Fruit fly (Drosophila melanogaster) whole organism, pupa: ENCODE results near the gene RpS21.

Experiments
- CG10348 ChIP-seq: fragments of 200-800 bp; sonication (Bioruptor generic); IDR thresholded peaks from 2 replicates; pipeline ENCODE4 v1.3.6; 2022; ENCODE audit warnings: missing biosample characterization, missing genetic modification characterization
- CG12605 ChIP-seq: fragments of 200-800 bp; sonication (Bioruptor generic); IDR thresholded peaks from 2 replicates; pipeline ENCODE4 v1.3.6; 2022; ENCODE audit warnings: missing biosample characterization, missing genetic modification characterization
- CG13204 ChIP-seq: fragments of 200-800 bp; sonication (Bioruptor generic); optimal IDR thresholded peaks from 2 replicates; lab custom pipeline; 2018; ENCODE audit warnings: missing biosample characterization, mild to moderate bottlenecking, missing genetic modification characterization, moderate library complexity
- CG14655 ChIP-seq: fragments of 200-800 bp; sonication (Bioruptor generic); optimal IDR thresholded peaks from 3 replicates; lab custom pipeline; 2017; ENCODE audit warnings: mild to moderate bottlenecking, missing biosample characterization, missing genetic modification reagents, missing genetic modification characterization
- CG15710 ChIP-seq: fragments of 200-800 bp; sonication (Bioruptor generic); optimal IDR thresholded peaks from 2 replicates; lab custom pipeline; 2018; ENCODE audit warnings: missing biosample characterization, mild to moderate bottlenecking, missing genetic modification characterization, moderate library complexity
- CG17806 ChIP-seq: fragments of 200-800 bp; sonication (Bioruptor generic); optimal IDR thresholded peaks from 2 replicates; lab custom pipeline; 2018; ENCODE audit warnings: missing biosample characterization, mild to moderate bottlenecking, missing genetic modification characterization, moderate library complexity
- CG32121 ChIP-seq: fragments of 200-800 bp; sonication (Bioruptor generic); IDR thresholded peaks from 2 replicates; pipeline ENCODE4 v1.3.6; 2022; ENCODE audit warnings: missing biosample characterization, missing genetic modification characterization
- CG4496 ChIP-seq: fragments of 200-800 bp; sonication (Bioruptor generic); IDR thresholded peaks from 3 replicates; pipeline ENCODE4 v1.3.6; 2022; ENCODE audit warnings: missing biosample characterization, missing genetic modification characterization
- CG8159 ChIP-seq: fragments of 200-800 bp; sonication (Bioruptor generic); optimal IDR thresholded peaks from 3 replicates; lab custom pipeline; 2018; ENCODE audit warnings: missing biosample characterization, mild to moderate bottlenecking, missing genetic modification characterization, moderate library complexity
- CG9948 ChIP-seq: fragments of 200-800 bp; sonication (Bioruptor generic); optimal IDR thresholded peaks from 2 replicates; lab custom pipeline; 2018; ENCODE audit warnings: missing biosample characterization, mild to moderate bottlenecking, missing genetic modification characterization, moderate library complexity
- D1 ChIP-seq: fragments of 200-800 bp; sonication (Bioruptor generic); optimal IDR thresholded peaks from 2 replicates; lab custom pipeline; 2018; ENCODE audit warnings: missing biosample characterization, mild to moderate bottlenecking, missing genetic modification characterization, moderate library complexity
- EcR ChIP-seq: fragments of 200-800 bp; sonication (Bioruptor generic); optimal IDR thresholded peaks from 3 replicates; lab custom pipeline; 2019; ENCODE audit warnings: missing biosample characterization, missing genetic modification characterization, mild to moderate bottlenecking, moderate library complexity, missing genetic modification reagents
- Ets98B ChIP-seq: fragments of 200-800 bp; sonication (Bioruptor generic); IDR thresholded peaks from 2 replicates; pipeline ENCODE4 v1.3.6; 2022; ENCODE audit warnings: missing biosample characterization, missing genetic modification characterization
- Pif1A ChIP-seq: fragments of 200-800 bp; sonication (Bioruptor generic); optimal IDR thresholded peaks from 3 replicates; lab custom pipeline; 2016; ENCODE audit warnings: missing biosample characterization, missing genetic modification characterization
- Pif1B ChIP-seq: fragments of 200-800 bp; sonication (Bioruptor generic); optimal IDR thresholded peaks from 3 replicates; lab custom pipeline; 2016; ENCODE audit warnings: missing biosample characterization, missing genetic modification characterization
- Snoo ChIP-seq: fragments of 200-800 bp; sonication (Bioruptor generic); optimal IDR thresholded peaks from 3 replicates; lab custom pipeline; 2017; ENCODE audit warnings: missing biosample characterization, mild to moderate bottlenecking, missing genetic modification characterization, inconsistent platforms
- fd96Ca ChIP-seq: fragments of 200-800 bp; sonication (Bioruptor generic); IDR thresholded peaks from 3 replicates; pipeline ENCODE4 v1.3.6; 2022; ENCODE audit warnings: missing biosample characterization, missing genetic modification characterization
- gl ChIP-seq: fragments of 200-800 bp; sonication (Bioruptor generic); optimal IDR thresholded peaks from 2 replicates; lab custom pipeline; 2018; ENCODE audit warnings: missing biosample characterization, mild to moderate bottlenecking, missing genetic modification characterization
- rn ChIP-seq: fragments of 200-800 bp; sonication (Bioruptor generic); IDR thresholded peaks from 2 replicates; pipeline ENCODE4 v1.3.6; 2022; ENCODE audit warnings: missing biosample characterization, missing genetic modification characterization

RpS21 gene

dm6 chr2L:2837742-2838461 is 18.0 kb upstream of the RpS21 start, which contains the start of the genes CG3119 and Cpr23B:
Gene CG3119 (minus strand): TSS chr2L:2837833.
Gene Cpr23B (plus strand): TSS chr2L:2838411.
- TF ChIP-seq CG15710 (tag; lab: Kevin White, UChicago): no peak
- TF ChIP-seq CG4496 (GFP tag; lab: Robert Waterston, UW): no peak
- TF ChIP-seq CG8159 (tag; lab: Kevin White, UChicago): no peak
- TF ChIP-seq fd96Ca (GFP tag; lab: Robert Waterston, UW): no peak
- TF ChIP-seq CG14655 (GFP tag; lab: Kevin White, UChicago): no peak
- TF ChIP-seq Pif1A (GFP tag; lab: Kevin White, UChicago): no peak

- TF ChIP-seq CG17806 (no peak), CG32121 (no peak), Pif1B (GFP tag; lab: Kevin White, UChicago) (no peak), rn (GFP tag; lab: Robert Waterston, UW) (no peak), fd96Ca (GFP tag; lab: Robert Waterston, UW) (no peak), gl (no peak), CG4496 (GFP tag; lab: Robert Waterston, UW) (no peak), CG9948 (tag; lab: Kevin White, UChicago) (no peak), CG8159 (tag; lab: Kevin White, UChicago) (no peak)
Measured at dm6 chr2L:2839850-2840249, 16.0 kb upstream of the RpS21 start, which contains the start of gene CG2975. Gene CG2975 (plus strand): TSS chr2L:2840124.

- TF ChIP-seq EcR (GFP tag; lab: Kevin White, UChicago) (peak; percentile 19), CG10348 (no peak)
Measured at dm6 chr2L:2840311-2840710, 15.6 kb upstream of the RpS21 start.

dm6 chr2L:2844413-2844812 is 11.5 kb upstream of the RpS21 start, which contains the start of gene CG18558:
Gene CG18558 (minus strand): TSS chr2L:2844513.
- TF ChIP-seq CG13204 (GFP tag; lab: Kevin White, UChicago) (no peak), CG14655 (GFP tag; lab: Kevin White, UChicago) (no peak)

- TF ChIP-seq CG14655 (GFP tag; lab: Kevin White, UChicago) (no peak), Snoo (tag; lab: Kevin White, UChicago) (no peak), CG32121 (no peak)
Measured at dm6 chr2L:2845634-2846033, 10.2 kb upstream of the RpS21 start, which contains the start of gene CG18557. Gene CG18557 (minus strand): TSS chr2L:2845734.

- TF ChIP-seq fd96Ca (GFP tag; lab: Robert Waterston, UW) (no peak), rn (GFP tag; lab: Robert Waterston, UW) (no peak), CG12605 (GFP tag; lab: Robert Waterston, UW) (no peak), Pif1B (GFP tag; lab: Kevin White, UChicago) (no peak), CG8159 (tag; lab: Kevin White, UChicago) (no peak)
Measured at dm6 chr2L:2847112-2847682, 8.7 kb upstream of the RpS21 start, which contains the start of the genes CG3117 and CG2983. Gene CG3117 (minus strand): TSS chr2L:2847212. Gene CG2983 (plus strand): TSS chr2L:2847632.

dm6 chr2L:2851589-2851988 is 4.3 kb upstream of the RpS21 start:
- TF ChIP-seq Ets98B: peak; percentile 36; the same call in 1 of the 2 replicates
- peak; percentile 47; the same call in 1 of the 2 replicates for TF ChIP-seq CG32121
- TF ChIP-seq CG12605 (GFP tag; lab: Robert Waterston, UW): 0 out of 2 replicates have a peak, but pooled peaks have one; percentile 26
- no peak for TF ChIP-seq Pif1B (GFP tag; lab: Kevin White, UChicago)
- TF ChIP-seq CG9948 (tag; lab: Kevin White, UChicago): no peak
- no peak for TF ChIP-seq CG13204 (GFP tag; lab: Kevin White, UChicago)
- no peak for TF ChIP-seq D1 (tag; lab: Kevin White, UChicago)

dm6 chr2L:2855204-2855768 is 584 bp upstream of the RpS21 start:
- no peak for TF ChIP-seq EcR (GFP tag; lab: Kevin White, UChicago)
- TF ChIP-seq Pif1B (GFP tag; lab: Kevin White, UChicago): no peak
- TF ChIP-seq CG10348: no peak
- TF ChIP-seq gl: no peak
- no peak for TF ChIP-seq CG15710 (tag; lab: Kevin White, UChicago)
- 0 out of 2 replicates have a peak, but pooled peaks have one; percentile 0 for TF ChIP-seq Ets98B
- TF ChIP-seq CG8159 (tag; lab: Kevin White, UChicago): peak; percentile 94
